Fruit fly (Drosophila melanogaster) whole organism, embryonic: Measurements from ENCODE around the gene CG33107.

Experiments
- CG12769 ChIP-seq: fragments of 200-800 bp; sonication (Bioruptor generic); optimal IDR thresholded peaks from 2 replicates; lab custom pipeline; 2019; ENCODE audit warnings: missing biosample characterization, mild to moderate bottlenecking, missing genetic modification characterization, moderate library complexity
- CG12942 ChIP-seq: fragments of 200-800 bp; sonication (Bioruptor generic); optimal IDR thresholded peaks from 3 replicates; lab custom pipeline; 2016; ENCODE audit warnings: missing biosample characterization, missing genetic modification characterization
- CG13296 ChIP-seq: fragments of 200-800 bp; sonication (Bioruptor generic); optimal IDR thresholded peaks from 3 replicates; lab custom pipeline; 2018; ENCODE audit warnings: missing biosample characterization, mild to moderate bottlenecking, missing genetic modification characterization
- CG13894 ChIP-seq: fragments of 200-800 bp; sonication (Bioruptor generic); optimal IDR thresholded peaks from 3 replicates; lab custom pipeline; 2018; ENCODE audit warnings: missing biosample characterization, mild to moderate bottlenecking, missing genetic modification characterization, moderate library complexity
- CG14860 ChIP-seq: fragments of 200-800 bp; sonication (Bioruptor generic); IDR thresholded peaks from 3 replicates; pipeline ENCODE4 v1.3.6; 2022; ENCODE audit warnings: missing biosample characterization, missing genetic modification characterization; ENCODE audit not compliant: partially characterized antibody
- CG15073 ChIP-seq: fragments of 200-800 bp; sonication (Bioruptor generic); optimal IDR thresholded peaks from 2 replicates; lab custom pipeline; 2016; ENCODE audit warnings: missing biosample characterization, missing genetic modification characterization
- CG15269 ChIP-seq: fragments of 200-800 bp; sonication (Bioruptor generic); optimal IDR thresholded peaks from 2 replicates; lab custom pipeline; 2018; ENCODE audit warnings: missing biosample characterization, mild to moderate bottlenecking, missing genetic modification characterization, moderate library complexity
- CG17359 ChIP-seq: fragments of 200-800 bp; sonication (Bioruptor generic); optimal IDR thresholded peaks from 3 replicates; lab custom pipeline; 2018; ENCODE audit warnings: missing biosample characterization, mild to moderate bottlenecking, missing genetic modification characterization, moderate library complexity
- CG32532 ChIP-seq: fragments of 200-800 bp; sonication (Bioruptor generic); IDR thresholded peaks from 2 replicates; pipeline ENCODE4 v1.3.6; 2022; ENCODE audit warnings: missing biosample characterization, missing genetic modification characterization
- CG3407 ChIP-seq: fragments of 200-800 bp; sonication (Bioruptor generic); optimal IDR thresholded peaks from 2 replicates; lab custom pipeline; 2018; ENCODE audit warnings: missing biosample characterization, mild to moderate bottlenecking, missing genetic modification characterization
- CG7372 ChIP-seq: fragments of 200-800 bp; sonication (Bioruptor generic); IDR thresholded peaks from 2 replicates; pipeline ENCODE4 v1.3.6; 2022; ENCODE audit warnings: missing biosample characterization, missing genetic modification characterization
- CTCF ChIP-seq: fragments of 200-800 bp; sonication (Bioruptor generic); optimal IDR thresholded peaks from 2 replicates; lab custom pipeline; 2017; ENCODE audit warnings: missing biosample characterization, mild to moderate bottlenecking, missing genetic modification characterization, moderate library complexity
- Deaf1 ChIP-seq: fragments of 200-800 bp; optimal IDR thresholded peaks from 3 replicates; lab custom pipeline; 2019; ENCODE audit warnings: missing biosample characterization, mild to moderate bottlenecking, missing genetic modification characterization, moderate library complexity
- Dip2 ChIP-seq: fragments of 200-800 bp; sonication (Bioruptor generic); IDR thresholded peaks from 2 replicates; pipeline ENCODE4 v1.3.6; 2022; ENCODE audit warnings: missing biosample characterization, missing genetic modification characterization
- Dip3 ChIP-seq: fragments of 200-800 bp; sonication (Bioruptor generic); optimal IDR thresholded peaks from 3 replicates; lab custom pipeline; 2016; ENCODE audit warnings: missing biosample characterization, missing genetic modification characterization
- Dref ChIP-seq: fragments of 200-800 bp; sonication (Bioruptor generic); IDR thresholded peaks from 2 replicates; pipeline ENCODE4 v1.3.6; 2022; ENCODE audit warnings: missing biosample characterization, missing genetic modification characterization
- Eip74EF ChIP-seq, 2 experiments: fragments of 200-800 bp in 1 of 2; fragments of >200 bp in 1 of 2; sonication (Bioruptor generic) in 1 of 2; optimal IDR thresholded peaks; 2 replicates each; lab custom pipeline; 2017 to 2019; ENCODE audit warnings: missing biosample characterization in 2 of 2, missing genetic modification characterization in 2 of 2, mild to moderate bottlenecking in 1 of 2, moderate library complexity in 1 of 2
- Hey ChIP-seq: fragments of 200-800 bp; sonication (Bioruptor generic); optimal IDR thresholded peaks from 3 replicates; lab custom pipeline; 2018; ENCODE audit warnings: missing biosample characterization, mild to moderate bottlenecking, missing genetic modification characterization
- Hr51 ChIP-seq, 2 experiments: fragments of 200-800 bp; sonication (Bioruptor generic); optimal IDR thresholded peaks; 2 replicates in 1 of 2; 3 replicates in 1 of 2; lab custom pipeline; 2016 to 2018; ENCODE audit warnings: missing biosample characterization in 2 of 2, missing genetic modification characterization in 2 of 2, mild to moderate bottlenecking in 1 of 2, moderate library complexity in 1 of 2
- Jarid2 ChIP-seq: fragments of 200-800 bp; sonication (Bioruptor generic); optimal IDR thresholded peaks from 3 replicates; lab custom pipeline; 2017; ENCODE audit warnings: mild to moderate bottlenecking, missing biosample characterization, missing genetic modification reagents, missing genetic modification characterization
- MTF-1 ChIP-seq: fragments of 200-800 bp; sonication (Bioruptor generic); optimal IDR thresholded peaks from 2 replicates; lab custom pipeline; 2018; ENCODE audit warnings: missing biosample characterization, mild to moderate bottlenecking, missing genetic modification characterization, borderline replicate concordance
- Med ChIP-seq: fragments of 200-800 bp; sonication (Bioruptor generic); peaks from one replicate; lab custom pipeline; 2016; ENCODE audit warnings: missing biosample characterization, missing genetic modification characterization, mild to moderate bottlenecking, inconsistent platforms, moderate library complexity
- PHDP ChIP-seq: fragments of 200-800 bp; sonication (Bioruptor generic); optimal IDR thresholded peaks from 3 replicates; lab custom pipeline; 2018; ENCODE audit warnings: missing biosample characterization, mild to moderate bottlenecking, missing genetic modification characterization, moderate library complexity
- chinmo ChIP-seq: fragments of 200-800 bp; sonication (Bioruptor generic); IDR thresholded peaks from 4 replicates; pipeline ENCODE4 v1.3.6; 2022; ENCODE audit warnings: missing biosample characterization, missing genetic modification characterization; ENCODE audit not compliant: partially characterized antibody
- corto ChIP-seq: fragments of 200-800 bp; sonication (Bioruptor generic); optimal IDR thresholded peaks from 2 replicates; lab custom pipeline; 2016; ENCODE audit warnings: missing biosample characterization, mild to moderate bottlenecking, missing genetic modification characterization, moderate library complexity
- crp ChIP-seq, 2 experiments: fragments of 200-800 bp; sonication (Bioruptor generic); optimal IDR thresholded peaks; 2 replicates in 1 of 2; 3 replicates in 1 of 2; lab custom pipeline; 2017; ENCODE audit warnings: missing biosample characterization in 2 of 2, missing genetic modification characterization in 2 of 2, mild to moderate bottlenecking in 1 of 2, moderate library complexity in 1 of 2
- pan ChIP-seq, 4 experiments: fragments of >200 bp in 3 of 4; fragments of 200-800 bp in 1 of 4; sonication (Bioruptor generic) in 1 of 4; optimal IDR thresholded peaks in 3 of 4; IDR thresholded peaks in 1 of 4; 2 replicates each; pipeline versions ENCODE4 v1.3.6 to Lab custom; 2017 to 2022; ENCODE audit warnings: missing biosample characterization in 2 of 4, missing genetic modification characterization in 2 of 4, mixed read lengths in 1 of 4
- sd ChIP-seq: fragments of 200-800 bp; sonication (Bioruptor generic); optimal IDR thresholded peaks from 3 replicates; lab custom pipeline; 2018; ENCODE audit warnings: missing biosample characterization, mild to moderate bottlenecking, missing genetic modification characterization, moderate library complexity
- sens ChIP-seq: fragments of 200-800 bp; sonication (Bioruptor generic); peaks from one replicate; lab custom pipeline; 2016; ENCODE audit warnings: missing biosample characterization, missing genetic modification characterization
- zf30C ChIP-seq: fragments of 200-800 bp; sonication (Bioruptor generic); optimal IDR thresholded peaks from 3 replicates; lab custom pipeline; 2018; ENCODE audit warnings: missing biosample characterization, mild to moderate bottlenecking, missing genetic modification characterization

The CG33107 gene

dm6 chr3R:22565732-22566131 is 18.8 kb downstream of the CG33107 start:
- TF ChIP-seq zf30C (GFP tag; lab: Kevin White, UChicago) (no peak), MTF-1 (GFP tag; lab: Kevin White, UChicago) (no peak), Dref (GFP tag; lab: Robert Waterston, UW) (no peak), pan (optimal IDR thresholded peaks at IDR 0.05; lab: Kevin White, UChicago) (no peak), pan (GFP tag; optimal IDR thresholded peaks at IDR 0.05 in 1 of 2, IDR thresholded peaks at IDR 0.05 in 1 of 2) (no peak), chinmo (GFP tag; lab: Robert Waterston, UW) (peak; percentile 63; the same call in 2 of the 4 replicates), CG32532 (no peak), CG7372 (GFP tag; lab: Robert Waterston, UW) (no peak), Dip3 (GFP tag; lab: Kevin White, UChicago) (no peak), Jarid2 (GFP tag; lab: Kevin White, UChicago) (no peak), corto (GFP tag; lab: Kevin White, UChicago) (no peak), PHDP (tag; lab: Kevin White, UChicago) (no peak), CG12942 (GFP tag; lab: Kevin White, UChicago) (no peak), sd (tag; lab: Kevin White, UChicago) (peak; percentile 28), CG15073 (GFP tag; lab: Kevin White, UChicago) (no peak), Eip74EF (GFP tag; optimal IDR thresholded peaks at IDR 0.05; lab: Kevin White, UChicago) (peak in 1 of 2 experiments; percentile 86), CG13296 (no peak), CG12769 (tag; lab: Kevin White, UChicago) (peak; percentile 1), CG13894 (tag; lab: Kevin White, UChicago) (peak; percentile 99)

- TF ChIP-seq Dip2 (GFP tag; lab: Robert Waterston, UW) = peak; percentile 84
- no peak for TF ChIP-seq Hr51 (GFP tag; optimal IDR thresholded peaks at IDR 0.05; lab: Kevin White, UChicago)
- TF ChIP-seq sens (GFP tag; lab: Kevin White, UChicago) = peak; percentile 38
- TF ChIP-seq CG14860 (GFP tag; lab: Robert Waterston, UW) = no peak
- TF ChIP-seq CTCF (GFP tag; lab: Kevin White, UChicago) = peak; percentile 90
Measured at dm6 chr3R:22564707-22565106, 19.8 kb downstream of the CG33107 start.

- TF ChIP-seq CG17359 (no peak), Hey (tag; lab: Kevin White, UChicago) (no peak), Eip74EF (GFP tag; optimal IDR thresholded peaks at IDR 0.05; lab: Kevin White, UChicago) (peak in 1 of 2 experiments; percentile 90), chinmo (GFP tag; lab: Robert Waterston, UW) (peak; percentile 90)
- TF ChIP-seq, all 482 proteins: peak for 2
Measured at dm6 chr3R:22564076-22564475, 20.4 kb downstream of the CG33107 start.

dm6 chr3R:22562502-22562901 is 22.0 kb downstream of the CG33107 start, which contains the start of gene sit:
Gene sit (minus strand): TSS chr3R:22562572.
- TF ChIP-seq Deaf1 (tag; lab: Kevin White, UChicago) (peak; percentile 22), CG15269 (peak; percentile 7), chinmo (GFP tag; lab: Robert Waterston, UW) (0 out of 4 replicates have a peak, but pooled peaks have one; percentile 58), CG3407 (no peak), CG13894 (tag; lab: Kevin White, UChicago) (peak; percentile 98)
- TF ChIP-seq, all 482 proteins: peak for 4

- TF ChIP-seq Med = peak; percentile 0
- peak; percentile 98 for TF ChIP-seq CG13894 (tag; lab: Kevin White, UChicago)
- peak; percentile 59 for TF ChIP-seq CG12769 (tag; lab: Kevin White, UChicago)
- TF ChIP-seq crp (GFP tag; optimal IDR thresholded peaks at IDR 0.05; lab: Kevin White, UChicago) = no peak
- TF ChIP-seq, all 482 proteins: peak for 3
Measured at dm6 chr3R:22560224-22560623, 24.3 kb downstream of the CG33107 start.
